Worm (Caenorhabditis elegans) whole organism, L4 larva: ENCODE measurements around the gene max-2.

Experiments used
- F10B5.3 ChIP-seq: sonication (generic microtip); optimal IDR thresholded peaks from 2 replicates; lab custom pipeline; 2016; ENCODE audit warnings: mild to moderate bottlenecking, missing genetic modification characterization, missing compliant biosample characterization
- F26F4.8 ChIP-seq: fragments of 200-800 bp; sonication (Bioruptor generic); conservative IDR thresholded peaks from 2 replicates; pipeline ENCODE4 v1.3.6; 2022; ENCODE audit warnings: missing genetic modification characterization, missing compliant biosample characterization
- R02D3.7 ChIP-seq: fragments of 150-350 bp; sonication (generic microtip); optimal IDR thresholded peaks from 3 replicates; lab custom pipeline; 2014; ENCODE audit warnings: missing biosample characterization, missing genetic modification characterization
- T20F7.1 ChIP-seq: fragments of 200-800 bp; sonication (Bioruptor generic); optimal IDR thresholded peaks from 2 replicates; lab custom pipeline; 2018; ENCODE audit warnings: mild to moderate bottlenecking, missing genetic modification characterization, missing compliant biosample characterization
- Y48G9A.11 ChIP-seq: fragments of 200-800 bp; sonication (Bioruptor generic); IDR thresholded peaks from 2 replicates; pipeline ENCODE4 v1.3.6; 2022; ENCODE audit warnings: missing genetic modification reagents, missing genetic modification characterization, missing compliant biosample characterization
- Y5F2A.4 ChIP-seq: fragments of 200-800 bp; sonication (Bioruptor generic); optimal IDR thresholded peaks from 2 replicates; lab custom pipeline; 2018; ENCODE audit warnings: mild to moderate bottlenecking, missing genetic modification characterization, missing compliant biosample characterization
- ZK546.5 ChIP-seq, 2 experiments: sonication (generic microtip); optimal IDR thresholded peaks; 2 replicates each; lab custom pipeline; 2017; ENCODE audit warnings: missing biosample characterization in 2 of 2, missing genetic modification characterization in 2 of 2
- aha-1 ChIP-seq: fragments of 150-350 bp; peaks from one replicate; lab custom pipeline; 2014; ENCODE audit warnings: missing biosample characterization, missing genetic modification characterization
- ama-1 ChIP-seq: fragments of 150-350 bp; optimal IDR thresholded peaks from 2 replicates; lab custom pipeline; 2014; ENCODE audit warnings: inconsistent platforms, mixed read lengths
- attf-4 ChIP-seq: sonication (generic microtip); optimal IDR thresholded peaks from 3 replicates; lab custom pipeline; 2017; ENCODE audit warnings: missing biosample characterization, missing genetic modification characterization
- ceh-28 ChIP-seq: fragments of 150-350 bp; optimal IDR thresholded peaks from 2 replicates; lab custom pipeline; 2014; ENCODE audit warnings: missing biosample characterization, missing genetic modification reagents, missing genetic modification characterization
- ceh-62 ChIP-seq: sonication (generic microtip); optimal IDR thresholded peaks from 2 replicates; lab custom pipeline; 2017; ENCODE audit warnings: missing biosample characterization, missing genetic modification characterization
- ceh-82 ChIP-seq: sonication (generic microtip); optimal IDR thresholded peaks from 2 replicates; lab custom pipeline; 2017; ENCODE audit warnings: missing biosample characterization, missing genetic modification characterization
- daf-16 ChIP-seq, 3 experiments: sonication (generic microtip); optimal IDR thresholded peaks; 2 replicates each; lab custom pipeline; 2016 to 2017; ENCODE audit warnings: missing genetic modification characterization in 3 of 3, missing genetic modification reagents in 3 of 3, mild to moderate bottlenecking in 2 of 3, missing compliant biosample characterization in 2 of 3, missing biosample characterization in 1 of 3, moderate library complexity in 1 of 3
- daf-19 ChIP-seq: fragments of 200-800 bp; sonication (Bioruptor generic); conservative IDR thresholded peaks from 2 replicates; pipeline ENCODE4 v1.3.6; 2022; ENCODE audit warnings: missing genetic modification characterization, missing compliant biosample characterization
- dmd-8 ChIP-seq: fragments of 200-800 bp; sonication (Bioruptor generic); IDR thresholded peaks from 2 replicates; pipeline ENCODE4 v1.3.6; 2022; ENCODE audit warnings: missing genetic modification characterization, missing compliant biosample characterization
- dpl-1 ChIP-seq: fragments of 150-350 bp; optimal IDR thresholded peaks from 2 replicates; lab custom pipeline; 2014; ENCODE audit warnings: missing biosample characterization, missing genetic modification reagents, missing genetic modification characterization
- egl-27 ChIP-seq: sonication (generic microtip); optimal IDR thresholded peaks from 3 replicates; lab custom pipeline; 2017; ENCODE audit warnings: missing biosample characterization, missing genetic modification reagents, missing genetic modification characterization
- gei-8 ChIP-seq: fragments of 200-800 bp; sonication (Bioruptor generic); optimal IDR thresholded peaks from 2 replicates; lab custom pipeline; 2018; ENCODE audit warnings: mild to moderate bottlenecking, missing genetic modification characterization, missing compliant biosample characterization
- hlh-11 ChIP-seq: fragments of 200-800 bp; sonication (Bioruptor generic); optimal IDR thresholded peaks from 2 replicates; lab custom pipeline; 2018; ENCODE audit warnings: mild to moderate bottlenecking, missing genetic modification characterization, missing compliant biosample characterization
- hlh-30 ChIP-seq: sonication (generic microtip); optimal IDR thresholded peaks from 2 replicates; lab custom pipeline; 2017; ENCODE audit warnings: antibody characterized with exemption, mild to moderate bottlenecking, missing genetic modification characterization, missing compliant biosample characterization; ENCODE audit not compliant: insufficient read depth
- hmg-1.1 ChIP-seq: fragments of 200-800 bp; sonication (Bioruptor generic); IDR thresholded peaks from 2 replicates; pipeline ENCODE4 v1.3.6; 2022; ENCODE audit warnings: missing genetic modification reagents, missing genetic modification characterization, missing compliant biosample characterization
- lim-7 ChIP-seq: fragments of 200-800 bp; sonication (Bioruptor generic); IDR thresholded peaks from 2 replicates; pipeline ENCODE4 v1.3.6; 2022; ENCODE audit warnings: missing genetic modification characterization, missing compliant biosample characterization
- lin-1 ChIP-seq: fragments of 200-800 bp; sonication (Bioruptor generic); IDR thresholded peaks from 2 replicates; pipeline ENCODE4 v1.3.6; 2022; ENCODE audit warnings: missing genetic modification reagents, missing genetic modification characterization, missing compliant biosample characterization
- lin-13 ChIP-seq: fragments of 150-350 bp; optimal IDR thresholded peaks from 2 replicates; lab custom pipeline; 2014; ENCODE audit warnings: missing biosample characterization, missing genetic modification reagents, missing genetic modification characterization
- lin-15B ChIP-seq: fragments of 150-350 bp; sonication (generic microtip); optimal IDR thresholded peaks from 3 replicates; lab custom pipeline; 2014; ENCODE audit warnings: missing biosample characterization, missing genetic modification characterization
- lir-3 ChIP-seq: sonication (generic microtip); optimal IDR thresholded peaks from 2 replicates; lab custom pipeline; 2016; ENCODE audit warnings: mild to moderate bottlenecking, missing genetic modification characterization, missing compliant biosample characterization
- madf-9 ChIP-seq: fragments of 200-800 bp; sonication (Bioruptor generic); conservative IDR thresholded peaks from 2 replicates; pipeline ENCODE4 v1.3.6; 2022; ENCODE audit warnings: missing genetic modification reagents, missing genetic modification characterization, missing compliant biosample characterization
- mes-2 ChIP-seq: sonication (generic microtip); optimal IDR thresholded peaks from 2 replicates; lab custom pipeline; 2016; ENCODE audit warnings: missing genotype, mild to moderate bottlenecking, missing genetic modification characterization, missing compliant biosample characterization; ENCODE audit not compliant: poor library complexity, severe bottlenecking
- mxl-2 ChIP-seq: fragments of 200-800 bp; sonication (Bioruptor generic); conservative IDR thresholded peaks from 2 replicates; pipeline ENCODE4 v1.3.6; 2022; ENCODE audit warnings: missing genetic modification reagents, missing genetic modification characterization, missing compliant biosample characterization
- mxl-3 ChIP-seq: fragments of 200-800 bp; sonication (Bioruptor generic); optimal IDR thresholded peaks from 2 replicates; lab custom pipeline; 2018; ENCODE audit warnings: mild to moderate bottlenecking, missing genetic modification characterization, missing compliant biosample characterization
- nhr-102 ChIP-seq: sonication (generic microtip); optimal IDR thresholded peaks from 2 replicates; lab custom pipeline; 2016; ENCODE audit warnings: mild to moderate bottlenecking, missing genetic modification characterization, moderate library complexity, missing compliant biosample characterization
- nhr-77 ChIP-seq: fragments of 150-350 bp; optimal IDR thresholded peaks from 2 replicates; lab custom pipeline; 2014; ENCODE audit warnings: missing biosample characterization, missing genetic modification characterization
- pqm-1 ChIP-seq: sonication (generic microtip); optimal IDR thresholded peaks from 2 replicates; lab custom pipeline; 2017; ENCODE audit warnings: missing biosample characterization, missing genetic modification characterization
- rbr-2 ChIP-seq: sonication (generic microtip); optimal IDR thresholded peaks from 2 replicates; lab custom pipeline; 2016; ENCODE audit warnings: missing genotype, missing genetic modification characterization, missing compliant biosample characterization
- saeg-2 ChIP-seq: fragments of 200-800 bp; sonication (Bioruptor generic); IDR thresholded peaks from 2 replicates; pipeline ENCODE4 v1.3.6; 2022; ENCODE audit warnings: missing genetic modification reagents, missing genetic modification characterization, missing compliant biosample characterization
- sdz-12 ChIP-seq: fragments of 200-800 bp; sonication (Bioruptor generic); optimal IDR thresholded peaks from 2 replicates; lab custom pipeline; 2018; ENCODE audit warnings: mild to moderate bottlenecking, missing genetic modification characterization, missing compliant biosample characterization
- snpc-4 ChIP-seq: fragments of 150-350 bp; optimal IDR thresholded peaks from 2 replicates; lab custom pipeline; 2014; ENCODE audit warnings: missing biosample characterization, missing genetic modification characterization
- spr-1 ChIP-seq: sonication (generic microtip); optimal IDR thresholded peaks from 2 replicates; lab custom pipeline; 2016; ENCODE audit warnings: mild to moderate bottlenecking, missing genetic modification characterization, missing compliant biosample characterization
- tra-1 ChIP-seq: fragments of 200-800 bp; sonication (Bioruptor generic); IDR thresholded peaks from 2 replicates; pipeline ENCODE4 v1.3.6; 2022; ENCODE audit warnings: missing genetic modification reagents, missing genetic modification characterization, missing compliant biosample characterization
- unc-39 ChIP-seq: sonication (generic microtip); optimal IDR thresholded peaks from 2 replicates; lab custom pipeline; 2017; ENCODE audit warnings: missing biosample characterization, missing genetic modification characterization
- zag-1 ChIP-seq: fragments of 150-350 bp; optimal IDR thresholded peaks from 2 replicates; lab custom pipeline; 2014; ENCODE audit warnings: missing biosample characterization, missing genetic modification characterization
- zip-11 ChIP-seq: fragments of 200-800 bp; sonication (Bioruptor generic); IDR thresholded peaks from 2 replicates; pipeline ENCODE4 v1.3.6; 2022; ENCODE audit warnings: missing genetic modification characterization, missing compliant biosample characterization
- zip-2 ChIP-seq: fragments of 150-350 bp; optimal IDR thresholded peaks from 2 replicates; lab custom pipeline; 2014; ENCODE audit warnings: missing biosample characterization, missing genetic modification characterization
- ztf-7 ChIP-seq: fragments of 150-350 bp; optimal IDR thresholded peaks from 2 replicates; lab custom pipeline; 2014; ENCODE audit warnings: missing biosample characterization, missing genetic modification characterization

The max-2 gene

ce11 chrII:13036717-13037116, 11.1 kb upstream of the max-2 start, which contains the start of gene F18A11.3 (continued):
- TF ChIP-seq nhr-77 (tag; lab: Kevin White, UChicago) (no peak), hlh-11 (tag; lab: Kevin White, UChicago) (peak; percentile 18), nhr-102 (no peak), pqm-1 (tag; lab: Kevin White, UChicago) (no peak), zip-2 (no peak), dpl-1 (GFP tag; lab: Kevin White, UChicago) (peak; percentile 8), mes-2 (tag; lab: Kevin White, UChicago) (peak; percentile 51), Y5F2A.4 (GFP tag; lab: Kevin White, UChicago) (no peak), lin-15B (tag; lab: Kevin White, UChicago) (no peak), daf-16 (GFP tag; optimal IDR thresholded peaks at IDR 0.05; lab: Kevin White, UChicago) (no peak), daf-16 (tag; optimal IDR thresholded peaks at IDR 0.05; lab: Kevin White, UChicago) (no peak), ceh-82 (tag; lab: Kevin White, UChicago) (no peak)

ce11 chrII:13031649-13032191, 6.1 kb upstream of the max-2 start, which contains the start of gene F18A11.2:
Gene F18A11.2, plus strand, starts transcription at chrII:13031699.
- TF ChIP-seq aha-1 (tag; lab: Kevin White, UChicago) = peak; percentile 61

ce11 chrII:13030567-13031188, 5.0 kb upstream of the max-2 start:
- TF ChIP-seq saeg-2 (GFP tag; lab: Robert Waterston, UW) (no peak), attf-4 (no peak), hmg-1.1 (GFP tag; lab: Robert Waterston, UW) (peak; percentile 35; the same call in 1 of the 2 replicates), F26F4.8 (no peak), spr-1 (no peak), madf-9 (GFP tag; lab: Robert Waterston, UW) (no peak), lin-13 (GFP tag; lab: Kevin White, UChicago) (no peak), ceh-28 (tag; lab: Kevin White, UChicago) (no peak), R02D3.7 (tag; lab: Kevin White, UChicago) (no peak), gei-8 (GFP tag; lab: Kevin White, UChicago) (no peak), lin-1 (GFP tag; lab: Robert Waterston, UW) (no peak), ceh-62 (no peak), Y48G9A.11 (GFP tag; lab: Robert Waterston, UW) (no peak), rbr-2 (tag; lab: Kevin White, UChicago) (peak; percentile 55), dpl-1 (GFP tag; lab: Kevin White, UChicago) (peak; percentile 40), ama-1 (no peak), hlh-11 (tag; lab: Kevin White, UChicago) (peak; percentile 75), ztf-7 (no peak), dmd-8 (no peak), egl-27 (tag; lab: Kevin White, UChicago) (no peak), daf-19 (GFP tag; lab: Robert Waterston, UW) (no peak), lir-3 (tag; lab: Kevin White, UChicago) (no peak), unc-39 (tag; lab: Kevin White, UChicago) (no peak), tra-1 (no peak), ceh-82 (tag; lab: Kevin White, UChicago) (no peak), snpc-4 (tag; lab: Kevin White, UChicago) (no peak), mes-2 (tag; lab: Kevin White, UChicago) (peak; percentile 29), sdz-12 (no peak), ZK546.5 (tag; optimal IDR thresholded peaks at IDR 0.05; lab: Kevin White, UChicago) (no peak), aha-1 (tag; lab: Kevin White, UChicago) (peak; percentile 16), daf-16 (GFP tag; optimal IDR thresholded peaks at IDR 0.05; lab: Kevin White, UChicago) (no peak), daf-16 (tag; optimal IDR thresholded peaks at IDR 0.05; lab: Kevin White, UChicago) (peak; percentile 3), mxl-3 (peak; percentile 83), zag-1 (tag; lab: Kevin White, UChicago) (no peak), mxl-2 (GFP tag; lab: Robert Waterston, UW) (no peak), F10B5.3 (tag; lab: Kevin White, UChicago) (no peak), hlh-30 (peak; percentile 57), zip-11 (GFP tag; lab: Robert Waterston, UW) (no peak), T20F7.1 (GFP tag; lab: Kevin White, UChicago) (no peak), lim-7 (GFP tag; lab: Robert Waterston, UW) (no peak)
